Worm (Caenorhabditis elegans): ENCODE results near the gene epg-5.
A peak's percentile ranks its signal among the peaks of the same experiment; 100 is the strongest.

Gene epg-5

ce11 chrII:6565077-6565476, 44.1 kb downstream of the epg-5 start, which contains the start of gene mpz-3 (continued):
- peak; percentile 16 for TF ChIP-seq npax-4 (tag; optimal IDR thresholded peaks at IDR 0.05)
- TF ChIP-seq ceh-34 (tag; optimal IDR thresholded peaks at IDR 0.05) = peak; percentile 10
- TF ChIP-seq mec-3 (tag; optimal IDR thresholded peaks at IDR 0.05; ENCODE audit: borderline replicate concordance) = no peak
- no peak for TF ChIP-seq hlh-8 (tag; optimal IDR thresholded peaks at IDR 0.05)
- TF ChIP-seq ref-2 (tag; optimal IDR thresholded peaks at IDR 0.05) = no peak
- TF ChIP-seq unc-86 (tag; optimal IDR thresholded peaks at IDR 0.05) = no peak
- no peak for TF ChIP-seq pax-1 (tag; optimal IDR thresholded peaks at IDR 0.05)
- TF ChIP-seq ceh-30 (tag; optimal IDR thresholded peaks at IDR 0.05) = no peak
- no peak for TF ChIP-seq rnt-1 (tag; optimal IDR thresholded peaks at IDR 0.05)
- TF ChIP-seq pag-3 (tag; optimal IDR thresholded peaks at IDR 0.05; ENCODE audit: borderline replicate concordance) = no peak
- TF ChIP-seq ceh-9 (tag; optimal IDR thresholded peaks at IDR 0.05) = no peak
- TF ChIP-seq ceh-6 (GFP tag; optimal IDR thresholded peaks at IDR 0.05) = peak; percentile 42
- TF ChIP-seq che-1 (tag; optimal IDR thresholded peaks at IDR 0.05) = peak; percentile 20
- no peak for TF ChIP-seq pha-2 (tag; optimal IDR thresholded peaks at IDR 0.05)
- no peak for TF ChIP-seq ama-1 (optimal IDR thresholded peaks at IDR 0.05)
- no peak for TF ChIP-seq K09A11.1 (tag; optimal IDR thresholded peaks at IDR 0.05; ENCODE audit: insufficient read depth)

ce11 chrII:6563238-6563637, 45.9 kb downstream of the epg-5 start:
- TF ChIP-seq C38D4.7 (GFP tag; optimal IDR thresholded peaks at IDR 0.05) (no peak), ztf-16 (tag; optimal IDR thresholded peaks at IDR 0.05) (no peak), unc-55 (GFP tag; optimal IDR thresholded peaks at IDR 0.05) (peak; percentile 55), ttx-3 (tag; optimal IDR thresholded peaks at IDR 0.05) (no peak), ceh-14 (tag; optimal IDR thresholded peaks at IDR 0.05) (peak; percentile 8), tbx-2 (tag; optimal IDR thresholded peaks at IDR 0.05) (peak; percentile 25), ref-2 (tag; optimal IDR thresholded peaks at IDR 0.05) (peak; percentile 27)

ce11 chrII:6562203-6562867, 46.8 kb downstream of the epg-5 start:
- TF ChIP-seq unc-3 (GFP tag; conservative IDR thresholded peaks at IDR 0.05) = no peak
- TF ChIP-seq unc-3 (tag; optimal IDR thresholded peaks at IDR 0.05) = no peak
- TF ChIP-seq dve-1 (tag; optimal IDR thresholded peaks at IDR 0.05) = no peak
- no peak for TF ChIP-seq C08G9.2 (tag; optimal IDR thresholded peaks at IDR 0.05)

- TF ChIP-seq Y22D7AL.16 (tag; optimal IDR thresholded peaks at IDR 0.05) = no peak
- TF ChIP-seq syd-9 (tag; optimal IDR thresholded peaks at IDR 0.05) = no peak
- TF ChIP-seq sox-4 (tag; optimal IDR thresholded peaks at IDR 0.05) = no peak
- no peak for TF ChIP-seq pqm-1 (tag; optimal IDR thresholded peaks at IDR 0.05)
- no peak for TF ChIP-seq pha-2 (tag; optimal IDR thresholded peaks at IDR 0.05)
- no peak for TF ChIP-seq hlh-30 (tag; optimal IDR thresholded peaks at IDR 0.05; ENCODE audit: insufficient read depth)
- no peak for TF ChIP-seq pros-1 (tag; optimal IDR thresholded peaks at IDR 0.05)
- TF ChIP-seq K02D7.2 (tag; optimal IDR thresholded peaks at IDR 0.05) = no peak
- no peak for TF ChIP-seq zip-5 (tag; optimal IDR thresholded peaks at IDR 0.05)
- no peak for TF ChIP-seq ceh-24 (tag; optimal IDR thresholded peaks at IDR 0.05)
- no peak for TF ChIP-seq eyg-1 (tag; optimal IDR thresholded peaks at IDR 0.05)
- TF ChIP-seq ceh-9 (tag; optimal IDR thresholded peaks at IDR 0.05) = no peak
- no peak for TF ChIP-seq ref-2 (tag; optimal IDR thresholded peaks at IDR 0.05)
- TF ChIP-seq ahr-1 (tag; optimal IDR thresholded peaks at IDR 0.05) = no peak
Measured at ce11 chrII:6561300-6561699, 47.9 kb downstream of the epg-5 start, which contains the start of gene F18C5.10. TSS of gene F18C5.10 (minus strand) at chrII:6561444.

Data from whole organism, late embryonic.